Worm (Caenorhabditis elegans) whole organism, L1 larva: ENCODE measurements around the gene D1046.4.
A peak's percentile ranks its signal among the peaks of the same experiment; 100 is the strongest.

Experiments used
- C04F5.9 ChIP-seq: sonication (generic microtip); optimal IDR thresholded peaks from 2 replicates; lab custom pipeline; 2016; ENCODE audit warnings: missing genetic modification characterization, missing compliant biosample characterization
- C34B4.2 ChIP-seq: sonication (generic microtip); optimal IDR thresholded peaks from 2 replicates; lab custom pipeline; 2017; ENCODE audit warnings: mild to moderate bottlenecking, missing genetic modification characterization, missing compliant biosample characterization
- aha-1 ChIP-seq: fragments of 150-350 bp; optimal IDR thresholded peaks from 2 replicates; lab custom pipeline; 2014; ENCODE audit warnings: missing biosample characterization, missing genetic modification characterization
- aly-2 ChIP-seq: fragments of 150-350 bp; optimal IDR thresholded peaks from 2 replicates; lab custom pipeline; 2014; ENCODE audit warnings: missing biosample characterization, missing genetic modification characterization
- blmp-1 ChIP-seq: fragments of 150-350 bp; optimal IDR thresholded peaks from 2 replicates; lab custom pipeline; 2014; ENCODE audit warnings: missing biosample characterization, missing genetic modification characterization
- ceh-63 ChIP-seq: fragments of 200-800 bp; sonication (Bioruptor generic); optimal IDR thresholded peaks from 2 replicates; lab custom pipeline; 2018; ENCODE audit warnings: mild to moderate bottlenecking, missing genetic modification characterization, missing compliant biosample characterization
- ceh-82 ChIP-seq, 3 experiments: fragments of 150-350 bp in 1 of 3; sonication (generic microtip) in 2 of 3; optimal IDR thresholded peaks; 2 replicates each; lab custom pipeline; 2014 to 2017; ENCODE audit warnings: missing biosample characterization in 3 of 3, missing genetic modification characterization in 3 of 3
- ceh-90 ChIP-seq: sonication (generic microtip); optimal IDR thresholded peaks from 2 replicates; lab custom pipeline; 2016; ENCODE audit warnings: missing genetic modification characterization, missing compliant biosample characterization
- ces-1 ChIP-seq: fragments of 150-350 bp; optimal IDR thresholded peaks from 2 replicates; lab custom pipeline; 2014; ENCODE audit warnings: missing biosample characterization, missing genetic modification reagents, missing genetic modification characterization
- efl-1 ChIP-seq, 4 experiments: fragments of 150-350 bp; optimal IDR thresholded peaks in 3 of 4; peaks in 1 of 4; 1 replicate in 1 of 4; 2 replicates in 3 of 4; lab custom pipeline; 2014; ENCODE audit warnings: missing biosample characterization in 2 of 4, missing genetic modification characterization in 2 of 4, missing genetic modification reagents in 2 of 4
- efl-3 ChIP-seq: fragments of 200-800 bp; sonication (Bioruptor generic); optimal IDR thresholded peaks from 2 replicates; lab custom pipeline; 2018; ENCODE audit warnings: mild to moderate bottlenecking, missing genetic modification characterization, missing compliant biosample characterization
- egl-13 ChIP-seq: sonication (generic microtip); optimal IDR thresholded peaks from 2 replicates; lab custom pipeline; 2016; ENCODE audit warnings: missing genotype, missing genetic modification reagents, missing genetic modification characterization, missing compliant biosample characterization
- egl-27 ChIP-seq, 2 experiments: fragments of 150-350 bp in 1 of 2; sonication (generic microtip); optimal IDR thresholded peaks; 3 replicates each; lab custom pipeline; 2017 to 2018; ENCODE audit warnings: missing biosample characterization in 2 of 2, missing genetic modification characterization in 2 of 2, missing genetic modification reagents in 2 of 2
- elt-2 ChIP-seq: sonication (generic microtip); optimal IDR thresholded peaks from 2 replicates; lab custom pipeline; 2016; ENCODE audit warnings: missing genetic modification characterization, mild to moderate bottlenecking, inconsistent platforms, missing compliant biosample characterization, missing genetic modification reagents
- elt-3 ChIP-seq, 6 experiments: fragments of 150-350 bp in 1 of 6; sonication (generic microtip); optimal IDR thresholded peaks; 2 replicates each; lab custom pipeline; 2017 to 2018; ENCODE audit warnings: missing biosample characterization in 6 of 6, missing genetic modification characterization in 6 of 6, inconsistent platforms in 1 of 6
- fkh-8 ChIP-seq: sonication (generic microtip); optimal IDR thresholded peaks from 2 replicates; lab custom pipeline; 2016; ENCODE audit warnings: mild to moderate bottlenecking, missing genetic modification characterization, missing compliant biosample characterization
- fos-1 ChIP-seq: fragments of 150-350 bp; optimal IDR thresholded peaks from 2 replicates; lab custom pipeline; 2014; ENCODE audit warnings: missing biosample characterization, missing genetic modification characterization
- grh-1 ChIP-seq: fragments of 200-800 bp; sonication (Bioruptor generic); IDR thresholded peaks from 2 replicates; pipeline ENCODE4 v1.3.6; 2022; ENCODE audit warnings: missing genetic modification reagents, missing genetic modification characterization, missing compliant biosample characterization
- hlh-17 ChIP-seq: fragments of 200-800 bp; sonication (Bioruptor generic); optimal IDR thresholded peaks from 2 replicates; lab custom pipeline; 2018; ENCODE audit warnings: missing genetic modification characterization, mild to moderate bottlenecking, missing compliant biosample characterization, moderate library complexity, borderline replicate concordance
- isw-1 ChIP-seq: fragments of 200-800 bp; sonication (Bioruptor generic); IDR thresholded peaks from 2 replicates; pipeline ENCODE4 v1.3.6; 2022; ENCODE audit warnings: missing genetic modification characterization, missing compliant biosample characterization
- jun-1 ChIP-seq: fragments of 150-350 bp; optimal IDR thresholded peaks from 2 replicates; lab custom pipeline; 2014; ENCODE audit warnings: missing biosample characterization, missing genetic modification reagents, missing genetic modification characterization
- lin-14 ChIP-seq: fragments of 200-800 bp; sonication (Bioruptor generic); optimal IDR thresholded peaks from 2 replicates; lab custom pipeline; 2018; ENCODE audit warnings: mild to moderate bottlenecking, missing genetic modification characterization, moderate library complexity, missing compliant biosample characterization
- lin-15B ChIP-seq: fragments of 150-350 bp; sonication (generic microtip); optimal IDR thresholded peaks from 3 replicates; lab custom pipeline; 2014; ENCODE audit warnings: missing biosample characterization, missing genetic modification characterization
- lin-39 ChIP-seq: fragments of 150-350 bp; optimal IDR thresholded peaks from 2 replicates; lab custom pipeline; 2014; ENCODE audit warnings: missing biosample characterization, missing genetic modification reagents, missing genetic modification characterization
- lir-3 ChIP-seq: sonication (generic microtip); optimal IDR thresholded peaks from 2 replicates; lab custom pipeline; 2016; ENCODE audit warnings: mild to moderate bottlenecking, missing genetic modification characterization, moderate library complexity, missing compliant biosample characterization; ENCODE audit not compliant: poor library complexity
- lsy-2 ChIP-seq, 2 experiments: fragments of 150-350 bp; optimal IDR thresholded peaks; 2 replicates each; lab custom pipeline; 2014; ENCODE audit warnings: missing biosample characterization in 2 of 2, missing genetic modification characterization in 2 of 2
- mdl-1 ChIP-seq, 2 experiments: fragments of 150-350 bp; optimal IDR thresholded peaks; 2 replicates each; lab custom pipeline; 2014 to 2017; ENCODE audit warnings: missing biosample characterization in 2 of 2, missing genetic modification characterization in 2 of 2, inconsistent platforms in 1 of 2
- mep-1 ChIP-seq: fragments of 150-350 bp; optimal IDR thresholded peaks from 2 replicates; lab custom pipeline; 2014; ENCODE audit warnings: missing biosample characterization, missing genetic modification characterization
- nhr-12 ChIP-seq: sonication (generic microtip); optimal IDR thresholded peaks from 2 replicates; lab custom pipeline; 2017; ENCODE audit warnings: missing biosample characterization, missing genetic modification characterization
- nhr-19 ChIP-seq: fragments of 200-800 bp; sonication (Bioruptor generic); conservative IDR thresholded peaks from 2 replicates; pipeline ENCODE4 v1.3.6; 2022; ENCODE audit warnings: missing genetic modification characterization, missing compliant biosample characterization
- nhr-20 ChIP-seq: sonication (generic microtip); optimal IDR thresholded peaks from 2 replicates; lab custom pipeline; 2016; ENCODE audit warnings: mild to moderate bottlenecking, missing genetic modification characterization, missing compliant biosample characterization
- nhr-237 ChIP-seq: fragments of 150-350 bp; optimal IDR thresholded peaks from 2 replicates; lab custom pipeline; 2014; ENCODE audit warnings: missing biosample characterization, missing genetic modification characterization
- nhr-47 ChIP-seq: sonication (generic microtip); optimal IDR thresholded peaks from 2 replicates; lab custom pipeline; 2016; ENCODE audit warnings: mild to moderate bottlenecking, missing genetic modification characterization, moderate library complexity, missing compliant biosample characterization
- nhr-76 ChIP-seq: sonication (generic microtip); optimal IDR thresholded peaks from 2 replicates; lab custom pipeline; 2017; ENCODE audit warnings: missing biosample characterization, missing genetic modification characterization
- nhr-77 ChIP-seq: fragments of 150-350 bp; optimal IDR thresholded peaks from 2 replicates; lab custom pipeline; 2014; ENCODE audit warnings: missing biosample characterization, missing genetic modification characterization
- nhr-85 ChIP-seq: sonication (generic microtip); peaks from one replicate; lab custom pipeline; 2016; ENCODE audit warnings: missing genetic modification characterization, inconsistent platforms, missing compliant biosample characterization
- nhr-90 ChIP-seq: sonication (generic microtip); optimal IDR thresholded peaks from 2 replicates; lab custom pipeline; 2016; ENCODE audit warnings: mild to moderate bottlenecking, missing genetic modification characterization, missing compliant biosample characterization; ENCODE audit not compliant: poor library complexity
- pag-3 ChIP-seq: sonication (generic microtip); optimal IDR thresholded peaks from 2 replicates; lab custom pipeline; 2017; ENCODE audit warnings: missing genetic modification characterization, mild to moderate bottlenecking, missing compliant biosample characterization, antibody characterized with exemption, borderline replicate concordance; ENCODE audit not compliant: insufficient read depth
- skn-1 ChIP-seq: fragments of 150-350 bp; optimal IDR thresholded peaks from 2 replicates; lab custom pipeline; 2014; ENCODE audit warnings: missing biosample characterization, missing genetic modification characterization
- snpc-4 ChIP-seq: fragments of 150-350 bp; optimal IDR thresholded peaks from 2 replicates; lab custom pipeline; 2014; ENCODE audit warnings: missing biosample characterization, missing genetic modification characterization
- sox-4 ChIP-seq: sonication (generic microtip); optimal IDR thresholded peaks from 2 replicates; lab custom pipeline; 2016; ENCODE audit warnings: missing genetic modification characterization, missing compliant biosample characterization
- sptf-1 ChIP-seq: fragments of 150-350 bp; optimal IDR thresholded peaks from 2 replicates; lab custom pipeline; 2014; ENCODE audit warnings: missing biosample characterization, missing genetic modification characterization
- sup-37 ChIP-seq: fragments of 200-800 bp; sonication (Bioruptor generic); optimal IDR thresholded peaks from 2 replicates; lab custom pipeline; 2018; ENCODE audit warnings: mild to moderate bottlenecking, missing genetic modification characterization, missing compliant biosample characterization
- swsn-7 ChIP-seq: sonication (generic microtip); optimal IDR thresholded peaks from 2 replicates; lab custom pipeline; 2016; ENCODE audit warnings: missing genetic modification characterization, missing compliant biosample characterization
- tlp-1 ChIP-seq: fragments of 150-350 bp; optimal IDR thresholded peaks from 2 replicates; lab custom pipeline; 2014; ENCODE audit warnings: missing biosample characterization, missing genetic modification characterization
- unc-30 ChIP-seq: sonication (generic microtip); optimal IDR thresholded peaks from 2 replicates; lab custom pipeline; 2017; ENCODE audit warnings: missing biosample characterization, missing genetic modification characterization
- unc-98 ChIP-seq: fragments of 200-800 bp; sonication (Bioruptor generic); IDR thresholded peaks from 2 replicates; pipeline ENCODE4 v1.3.6; 2022; ENCODE audit warnings: missing genetic modification characterization, missing compliant biosample characterization
- vab-15 ChIP-seq: sonication (generic microtip); optimal IDR thresholded peaks from 2 replicates; lab custom pipeline; 2017; ENCODE audit warnings: missing genotype, mild to moderate bottlenecking, missing genetic modification characterization, missing compliant biosample characterization
- ztf-11 ChIP-seq, 2 experiments: sonication (generic microtip); optimal IDR thresholded peaks; 2 replicates each; lab custom pipeline; 2016 to 2017; ENCODE audit warnings: missing genetic modification characterization in 2 of 2, missing biosample characterization in 1 of 2, missing compliant biosample characterization in 1 of 2

Gene D1046.4

ce11 chrIV:8949078-8950039, 15.7 kb downstream of the D1046.4 start (continued):
- TF ChIP-seq lin-14 (GFP tag; lab: Kevin White, UChicago) (peak; percentile 95), efl-3 (GFP tag; lab: Kevin White, UChicago) (no peak), egl-27 (tag; optimal IDR thresholded peaks at IDR 0.05; lab: Kevin White, UChicago) (no peak), mep-1 (tag; lab: Kevin White, UChicago) (peak; percentile 90), vab-15 (tag; lab: Kevin White, UChicago) (peak; percentile 46), C04F5.9 (tag; lab: Kevin White, UChicago) (peak; percentile 32), isw-1 (GFP tag; lab: Robert Waterston, UW) (peak; percentile 21; the same call in 1 of the 2 replicates), sptf-1 (tag; lab: Kevin White, UChicago) (no peak), C34B4.2 (no peak), ceh-90 (tag; lab: Kevin White, UChicago) (no peak), jun-1 (tag; lab: Kevin White, UChicago) (peak; percentile 53), ceh-82 (tag; optimal IDR thresholded peaks at IDR 0.05; lab: Kevin White, UChicago) (no peak), unc-30 (tag; lab: Kevin White, UChicago) (no peak), sox-4 (tag; lab: Kevin White, UChicago) (no peak), ces-1 (GFP tag; lab: Kevin White, UChicago) (no peak), nhr-12 (no peak), hlh-17 (GFP tag; lab: Kevin White, UChicago) (no peak), nhr-77 (tag; lab: Kevin White, UChicago) (no peak), skn-1 (tag; lab: Kevin White, UChicago) (peak; percentile 68), nhr-47 (tag; lab: Kevin White, UChicago) (peak; percentile 88), ztf-11 (tag; optimal IDR thresholded peaks at IDR 0.05; lab: Kevin White, UChicago) (peak in 1 of 2 experiments; percentile 24), nhr-90 (tag; lab: Kevin White, UChicago) (peak; percentile 92), ceh-63 (GFP tag; lab: Kevin White, UChicago) (no peak), fkh-8 (peak; percentile 43), blmp-1 (tag; lab: Kevin White, UChicago) (peak; percentile 92), sup-37 (GFP tag; lab: Kevin White, UChicago) (no peak), unc-98 (GFP tag; lab: Robert Waterston, UW) (no peak), nhr-20 (tag; lab: Kevin White, UChicago) (peak; percentile 95), aly-2 (tag; lab: Kevin White, UChicago) (no peak), elt-3 (tag; optimal IDR thresholded peaks at IDR 0.05; lab: Kevin White, UChicago) (peak in 2 of 6 experiments; percentile 86 to 88), fos-1 (peak; percentile 12), nhr-85 (tag; lab: Kevin White, UChicago) (peak; percentile 100), elt-2 (tag; lab: Kevin White, UChicago) (peak; percentile 58), lin-39 (tag; lab: Kevin White, UChicago) (no peak), mdl-1 (tag; optimal IDR thresholded peaks at IDR 0.05; lab: Kevin White, UChicago) (peak in 1 of 2 experiments; percentile 99), egl-13 (no peak), nhr-19 (GFP tag; lab: Robert Waterston, UW) (peak; percentile 80), pag-3 (no peak), lsy-2 (tag; optimal IDR thresholded peaks at IDR 0.05; lab: Kevin White, UChicago) (peak; percentile 81 to 82), tlp-1 (tag; lab: Kevin White, UChicago) (no peak), nhr-237 (tag; lab: Kevin White, UChicago) (no peak), lir-3 (tag; lab: Kevin White, UChicago) (peak; percentile 66), snpc-4 (tag; lab: Kevin White, UChicago) (peak; percentile 63), grh-1 (GFP tag; lab: Robert Waterston, UW) (peak; percentile 94; the same call in 1 of the 2 replicates), swsn-7 (tag; lab: Kevin White, UChicago) (peak; percentile 70), nhr-76 (tag; lab: Kevin White, UChicago) (no peak), aha-1 (tag; lab: Kevin White, UChicago) (no peak), efl-1 (optimal IDR thresholded peaks at IDR 0.05; lab: Kevin White, UChicago) (peak; percentile 41 to 53), efl-1 (GFP tag; optimal IDR thresholded peaks at IDR 0.05 in 1 of 2; lab: Kevin White, UChicago) (peak; percentile 23 to 96), lin-15B (tag; lab: Kevin White, UChicago) (no peak)
